Worm (Caenorhabditis elegans): ENCODE measurements around the gene hrde-1.

ce11 chrIII:4123277-4123676 is 52.7 kb downstream of the hrde-1 start:
- TF ChIP-seq tab-1 (GFP tag; IDR thresholded peaks at IDR 0.05): no peak
- no peak for TF ChIP-seq cog-1 (tag; optimal IDR thresholded peaks at IDR 0.05)
- TF ChIP-seq klf-2 (GFP tag; conservative IDR thresholded peaks at IDR 0.05): no peak
- TF ChIP-seq ztf-29 (GFP tag; IDR thresholded peaks at IDR 0.05): no peak
